Fruit fly (Drosophila melanogaster) whole organism, embryonic: ENCODE results near the gene Taf8.

Experiments
- CG10543 ChIP-seq: fragments of 200-800 bp; sonication (Bioruptor generic); optimal IDR thresholded peaks from 3 replicates; lab custom pipeline; 2017; ENCODE audit warnings: missing biosample characterization, mild to moderate bottlenecking, missing genetic modification characterization, moderate library complexity
- CG10959 ChIP-seq: fragments of 200-800 bp; sonication (Bioruptor generic); IDR thresholded peaks from 2 replicates; pipeline ENCODE4 v1.3.6; 2022; ENCODE audit warnings: missing biosample characterization, missing genetic modification characterization
- CG12104 ChIP-seq: fragments of 200-800 bp; sonication (Bioruptor generic); optimal IDR thresholded peaks from 3 replicates; lab custom pipeline; 2016; ENCODE audit warnings: missing biosample characterization, missing genetic modification characterization
- CG12659 ChIP-seq: fragments of 200-800 bp; sonication (Bioruptor generic); optimal IDR thresholded peaks from 3 replicates; lab custom pipeline; 2017; ENCODE audit warnings: mild to moderate bottlenecking, missing biosample characterization, missing genetic modification reagents, missing genetic modification characterization
- CG13624 ChIP-seq: fragments of 200-800 bp; sonication (Bioruptor generic); optimal IDR thresholded peaks from 2 replicates; lab custom pipeline; 2016; ENCODE audit warnings: missing biosample characterization, missing genetic modification characterization
- CG14014 ChIP-seq: fragments of 200-800 bp; sonication (Bioruptor generic); IDR thresholded peaks from 2 replicates; pipeline ENCODE4 v1.3.6; 2022; ENCODE audit warnings: missing biosample characterization, missing genetic modification characterization
- CG14050 ChIP-seq: fragments of 200-800 bp; sonication (Bioruptor generic); IDR thresholded peaks from 3 replicates; pipeline ENCODE4 v1.3.6; 2022; ENCODE audit warnings: missing biosample characterization, missing genetic modification characterization
- CG15073 ChIP-seq: fragments of 200-800 bp; sonication (Bioruptor generic); optimal IDR thresholded peaks from 2 replicates; lab custom pipeline; 2016; ENCODE audit warnings: missing biosample characterization, missing genetic modification characterization
- CG16815 ChIP-seq: fragments of 200-800 bp; sonication (Bioruptor generic); optimal IDR thresholded peaks from 3 replicates; lab custom pipeline; 2017; ENCODE audit warnings: missing biosample characterization, mild to moderate bottlenecking, missing genetic modification characterization
- CG17359 ChIP-seq: fragments of 200-800 bp; sonication (Bioruptor generic); optimal IDR thresholded peaks from 3 replicates; lab custom pipeline; 2018; ENCODE audit warnings: missing biosample characterization, mild to moderate bottlenecking, missing genetic modification characterization, moderate library complexity
- CG17912 ChIP-seq: fragments of 200-800 bp; sonication (Bioruptor generic); optimal IDR thresholded peaks from 2 replicates; lab custom pipeline; 2018; ENCODE audit warnings: missing biosample characterization, mild to moderate bottlenecking, missing genetic modification characterization
- CG2202 ChIP-seq: fragments of 200-800 bp; sonication (Bioruptor generic); optimal IDR thresholded peaks from 2 replicates; lab custom pipeline; 2018; ENCODE audit warnings: missing biosample characterization, mild to moderate bottlenecking, missing genetic modification characterization
- CG31388 ChIP-seq: fragments of 200-800 bp; sonication (Bioruptor generic); optimal IDR thresholded peaks from 2 replicates; lab custom pipeline; 2016; ENCODE audit warnings: missing biosample characterization, missing genetic modification characterization
- CG32532 ChIP-seq: fragments of 200-800 bp; sonication (Bioruptor generic); IDR thresholded peaks from 2 replicates; pipeline ENCODE4 v1.3.6; 2022; ENCODE audit warnings: missing biosample characterization, missing genetic modification characterization
- CG32772 ChIP-seq: fragments of 200-800 bp; sonication (Bioruptor generic); IDR thresholded peaks from 2 replicates; pipeline ENCODE4 v1.3.6; 2022; ENCODE audit warnings: missing biosample characterization, missing genetic modification characterization
- CG3838 ChIP-seq: fragments of 200-800 bp; sonication (Bioruptor generic); optimal IDR thresholded peaks from 3 replicates; lab custom pipeline; 2016; ENCODE audit warnings: missing biosample characterization, missing genetic modification characterization
- CG4282 ChIP-seq: fragments of 200-800 bp; sonication (Bioruptor generic); optimal IDR thresholded peaks from 2 replicates; lab custom pipeline; 2016; ENCODE audit warnings: missing biosample characterization, missing genetic modification characterization
- CG4328 ChIP-seq: fragments of 200-800 bp; sonication (Bioruptor generic); optimal IDR thresholded peaks from 3 replicates; lab custom pipeline; 2017; ENCODE audit warnings: missing biosample characterization, missing genetic modification reagents, missing genetic modification characterization
- CG5953 ChIP-seq: fragments of 200-800 bp; sonication (Bioruptor generic); IDR thresholded peaks from 2 replicates; pipeline ENCODE4 v1.3.6; 2022; ENCODE audit warnings: missing biosample characterization, missing genetic modification characterization
- CG7372 ChIP-seq: fragments of 200-800 bp; sonication (Bioruptor generic); IDR thresholded peaks from 2 replicates; pipeline ENCODE4 v1.3.6; 2022; ENCODE audit warnings: missing biosample characterization, missing genetic modification characterization
- CG7786 ChIP-seq: fragments of 200-800 bp; sonication (Bioruptor generic); optimal IDR thresholded peaks from 2 replicates; lab custom pipeline; 2016; ENCODE audit warnings: missing biosample characterization, missing genetic modification characterization
- CG7963 ChIP-seq: fragments of 200-800 bp; sonication (Bioruptor generic); IDR thresholded peaks from 3 replicates; pipeline ENCODE4 v1.3.6; 2022; ENCODE audit warnings: missing biosample characterization, missing genetic modification characterization; ENCODE audit not compliant: partially characterized antibody
- CoRest ChIP-seq: fragments of 200-800 bp; sonication (Bioruptor generic); optimal IDR thresholded peaks from 3 replicates; lab custom pipeline; 2018; ENCODE audit warnings: missing biosample characterization, mild to moderate bottlenecking, missing genetic modification characterization, moderate library complexity
- Dbx ChIP-seq: fragments of 200-800 bp; sonication (Bioruptor generic); IDR thresholded peaks from 3 replicates; pipeline ENCODE4 v1.3.6; 2022; ENCODE audit warnings: missing biosample characterization, missing genetic modification characterization
- Dfd ChIP-seq, 2 experiments: fragments of >200 bp; optimal IDR thresholded peaks; 2 replicates each; lab custom pipeline; 2017; ENCODE audit warnings: missing biosample characterization in 2 of 2, missing genetic modification characterization in 2 of 2
- HLH54F ChIP-seq: fragments of 200-800 bp; sonication (Bioruptor generic); optimal IDR thresholded peaks from 3 replicates; lab custom pipeline; 2016; ENCODE audit warnings: missing biosample characterization, missing genetic modification characterization
- HLHmδ ChIP-seq: fragments of 200-800 bp; sonication (Bioruptor generic); optimal IDR thresholded peaks from 2 replicates; lab custom pipeline; 2018; ENCODE audit warnings: missing biosample characterization, mild to moderate bottlenecking, missing genetic modification characterization, moderate library complexity
- Hey ChIP-seq: fragments of 200-800 bp; sonication (Bioruptor generic); optimal IDR thresholded peaks from 3 replicates; lab custom pipeline; 2018; ENCODE audit warnings: missing biosample characterization, mild to moderate bottlenecking, missing genetic modification characterization
- HmgZ ChIP-seq: fragments of 200-800 bp; sonication (Bioruptor generic); optimal IDR thresholded peaks from 2 replicates; lab custom pipeline; 2018; ENCODE audit warnings: missing biosample characterization, mild to moderate bottlenecking, missing genetic modification characterization
- Hsf ChIP-seq: fragments of 200-800 bp; sonication (Bioruptor generic); optimal IDR thresholded peaks from 3 replicates; lab custom pipeline; 2016; ENCODE audit warnings: missing biosample characterization, missing genetic modification characterization
- MTF-1 ChIP-seq: fragments of 200-800 bp; sonication (Bioruptor generic); optimal IDR thresholded peaks from 2 replicates; lab custom pipeline; 2018; ENCODE audit warnings: missing biosample characterization, mild to moderate bottlenecking, missing genetic modification characterization, borderline replicate concordance
- ab ChIP-seq: fragments of 200-800 bp; sonication (Bioruptor generic); optimal IDR thresholded peaks from 2 replicates; lab custom pipeline; 2016; ENCODE audit warnings: missing biosample characterization, missing genetic modification characterization
- al ChIP-seq: fragments of 200-800 bp; sonication (Bioruptor generic); IDR thresholded peaks from 2 replicates; pipeline ENCODE4 v1.3.6; 2022; ENCODE audit warnings: missing biosample characterization, missing genetic modification characterization
- btn ChIP-seq: fragments of 200-800 bp; sonication (Bioruptor generic); optimal IDR thresholded peaks from 2 replicates; lab custom pipeline; 2016; ENCODE audit warnings: missing biosample characterization, missing genetic modification characterization
- chinmo ChIP-seq: fragments of 200-800 bp; sonication (Bioruptor generic); IDR thresholded peaks from 4 replicates; pipeline ENCODE4 v1.3.6; 2022; ENCODE audit warnings: missing biosample characterization, missing genetic modification characterization; ENCODE audit not compliant: partially characterized antibody
- chm ChIP-seq: fragments of 200-800 bp; sonication (Bioruptor generic); IDR thresholded peaks from 2 replicates; pipeline ENCODE4 v1.3.6; 2022; ENCODE audit warnings: missing biosample characterization, missing genetic modification characterization
- chn ChIP-seq: fragments of 200-800 bp; sonication (Bioruptor generic); optimal IDR thresholded peaks from 2 replicates; lab custom pipeline; 2016; ENCODE audit warnings: missing biosample characterization, missing genetic modification characterization
- danr ChIP-seq: fragments of 200-800 bp; sonication (Bioruptor generic); IDR thresholded peaks from 2 replicates; pipeline ENCODE4 v1.3.6; 2022; ENCODE audit warnings: missing biosample characterization, missing genetic modification characterization
- disco-r ChIP-seq: fragments of 200-800 bp; sonication (Bioruptor generic); optimal IDR thresholded peaks from 2 replicates; lab custom pipeline; 2016; ENCODE audit warnings: missing biosample characterization, missing genetic modification characterization
- dysf ChIP-seq: fragments of 200-800 bp; sonication (Bioruptor generic); IDR thresholded peaks from 3 replicates; pipeline ENCODE4 v1.3.6; 2022; ENCODE audit warnings: missing biosample characterization, missing genetic modification characterization
- gro ChIP-seq: fragments of 200-800 bp; sonication (Bioruptor generic); optimal IDR thresholded peaks from 2 replicates; lab custom pipeline; 2016; ENCODE audit warnings: missing biosample characterization, missing genetic modification characterization
- kay ChIP-seq: fragments of 200-800 bp; sonication (Bioruptor generic); optimal IDR thresholded peaks from 2 replicates; lab custom pipeline; 2016; ENCODE audit warnings: missing biosample characterization, missing genetic modification characterization
- klu ChIP-seq: fragments of 200-800 bp; sonication (Bioruptor generic); IDR thresholded peaks from 2 replicates; pipeline ENCODE4 v1.3.6; 2022; ENCODE audit warnings: missing biosample characterization, missing genetic modification characterization
- lilli ChIP-seq: fragments of 200-800 bp; sonication (Bioruptor generic); optimal IDR thresholded peaks from 3 replicates; lab custom pipeline; 2016; ENCODE audit warnings: missing biosample characterization, missing genetic modification characterization
- nerfin-1 ChIP-seq: fragments of 200-800 bp; sonication (Bioruptor generic); optimal IDR thresholded peaks from 3 replicates; lab custom pipeline; 2019; ENCODE audit warnings: missing biosample characterization, mild to moderate bottlenecking, missing genetic modification characterization, moderate library complexity
- pita ChIP-seq: fragments of 200-800 bp; sonication (Bioruptor generic); optimal IDR thresholded peaks from 2 replicates; lab custom pipeline; 2017; ENCODE audit warnings: missing biosample characterization, mild to moderate bottlenecking, missing genetic modification characterization
- sqz ChIP-seq: fragments of 200-800 bp; sonication (Bioruptor generic); optimal IDR thresholded peaks from 3 replicates; lab custom pipeline; 2018; ENCODE audit warnings: missing biosample characterization, mild to moderate bottlenecking, missing genetic modification characterization
- tup ChIP-seq: fragments of 200-800 bp; sonication (Bioruptor generic); optimal IDR thresholded peaks from 2 replicates; lab custom pipeline; 2016; ENCODE audit warnings: missing biosample characterization, mild to moderate bottlenecking, missing genetic modification characterization, moderate library complexity
- unpg ChIP-seq: fragments of 200-800 bp; sonication (Bioruptor generic); optimal IDR thresholded peaks from 3 replicates; lab custom pipeline; 2018; ENCODE audit warnings: missing biosample characterization, mild to moderate bottlenecking, missing genetic modification characterization, moderate library complexity
- yki ChIP-seq: fragments of >200 bp; optimal IDR thresholded peaks from 3 replicates; lab custom pipeline; 2018
- z ChIP-seq: fragments of 200-800 bp; sonication (Bioruptor generic); IDR thresholded peaks from 3 replicates; pipeline ENCODE4 v1.3.6; 2022; ENCODE audit warnings: missing biosample characterization, missing genetic modification characterization
- zf30C ChIP-seq: fragments of 200-800 bp; sonication (Bioruptor generic); optimal IDR thresholded peaks from 3 replicates; lab custom pipeline; 2018; ENCODE audit warnings: missing biosample characterization, mild to moderate bottlenecking, missing genetic modification characterization

The Taf8 gene

dm6 chrX:18085470-18085797 lies 16.3 kb upstream of the Taf8 start, which contains the start of gene Ada3 (continued):
- TF ChIP-seq gro (peak; percentile 48), CG7786 (peak; percentile 76), CG5953 (GFP tag; lab: Robert Waterston, UW) (no peak; the same call in 1 of the 2 replicates), CG3838 (GFP tag; lab: Kevin White, UChicago) (peak; percentile 6), ab (peak; percentile 22), CoRest (tag; lab: Kevin White, UChicago) (peak; percentile 79), sqz (GFP tag; lab: Kevin White, UChicago) (peak; percentile 34), CG32532 (GFP tag; lab: Robert Waterston, UW) (peak; percentile 80), Dfd (GFP tag; optimal IDR thresholded peaks at IDR 0.05; lab: Kevin White, UChicago) (peak in 1 of 2 experiments; percentile 23), CG17359 (peak; percentile 70), CG7372 (GFP tag; lab: Robert Waterston, UW) (peak; percentile 56; the same call in 1 of the 2 replicates), CG31388 (GFP tag; lab: Kevin White, UChicago) (no peak), disco-r (GFP tag; lab: Kevin White, UChicago) (peak; percentile 27), CG7963 (GFP tag; lab: Robert Waterston, UW) (no peak), Hey (tag; lab: Kevin White, UChicago) (peak; percentile 37), kay (GFP tag; lab: Kevin White, UChicago) (peak; percentile 27), unpg (peak; percentile 71), zf30C (GFP tag; lab: Kevin White, UChicago) (no peak), CG14050 (GFP tag; lab: Robert Waterston, UW) (peak; percentile 61), nerfin-1 (tag; lab: Kevin White, UChicago) (peak; percentile 67), chm (GFP tag; lab: Robert Waterston, UW) (no peak), klu (GFP tag; lab: Robert Waterston, UW) (peak; percentile 51), CG32772 (peak; percentile 70), MTF-1 (GFP tag; lab: Kevin White, UChicago) (no peak), HLHmδ (GFP tag; lab: Kevin White, UChicago) (no peak), CG4328 (GFP tag; lab: Kevin White, UChicago) (peak; percentile 36), CG10959 (GFP tag; lab: Robert Waterston, UW) (0 out of 2 replicates have a peak, but pooled peaks have one; percentile 15), pita (GFP tag; lab: Kevin White, UChicago) (no peak), dysf (peak; percentile 78), chn (peak; percentile 61), CG14014 (GFP tag; lab: Robert Waterston, UW) (peak; percentile 69), CG4282 (GFP tag; lab: Kevin White, UChicago) (peak; percentile 85), yki (lab: Kevin White, UChicago) (no peak), CG2202 (tag; lab: Kevin White, UChicago) (no peak), lilli (GFP tag; lab: Kevin White, UChicago) (peak; percentile 87), Dbx (GFP tag; lab: Robert Waterston, UW) (peak; percentile 74; the same call in 2 of the 3 replicates), CG16815 (GFP tag; lab: Kevin White, UChicago) (peak; percentile 66), btn (GFP tag; lab: Kevin White, UChicago) (no peak), z (GFP tag; lab: Robert Waterston, UW) (no peak), tup (GFP tag; lab: Kevin White, UChicago) (peak; percentile 53), HmgZ (tag; lab: Kevin White, UChicago) (peak; percentile 76), CG17912 (GFP tag; lab: Kevin White, UChicago) (no peak), Hsf (GFP tag; lab: Kevin White, UChicago) (peak; percentile 87), chinmo (GFP tag; lab: Robert Waterston, UW) (no peak), CG15073 (GFP tag; lab: Kevin White, UChicago) (no peak), CG12104 (peak; percentile 60), CG10543 (GFP tag; lab: Kevin White, UChicago) (peak; percentile 81), HLH54F (GFP tag; lab: Kevin White, UChicago) (peak; percentile 75), danr (0 out of 2 replicates have a peak, but pooled peaks have one; percentile 53), CG13624 (peak; percentile 89), al (peak; percentile 68), CG12659 (GFP tag; lab: Kevin White, UChicago) (peak; percentile 88)
